Worm (Caenorhabditis elegans) whole organism, midembryonic: ENCODE measurements around the gene srz-18.

ENCODE experiments used
- cog-1 ChIP-seq: sonication (generic microtip); optimal IDR thresholded peaks from 2 replicates; lab custom pipeline; 2016; ENCODE audit warnings: missing genetic modification characterization, missing compliant biosample characterization
- flt-1 ChIP-seq: fragments of 200-800 bp; sonication (Bioruptor generic); IDR thresholded peaks from 2 replicates; pipeline ENCODE4 v1.3.6; 2022; ENCODE audit warnings: missing genetic modification characterization, missing compliant biosample characterization
- klf-2 ChIP-seq: fragments of 200-800 bp; sonication (Bioruptor generic); conservative IDR thresholded peaks from 2 replicates; pipeline ENCODE4 v1.3.6; 2022; ENCODE audit warnings: missing genetic modification reagents, missing genetic modification characterization, missing compliant biosample characterization
- med-1 ChIP-seq: sonication (generic microtip); optimal IDR thresholded peaks from 2 replicates; lab custom pipeline; 2017; ENCODE audit warnings: missing genetic modification characterization, mild to moderate bottlenecking, missing compliant biosample characterization, antibody characterized with exemption, missing genetic modification reagents; ENCODE audit not compliant: insufficient read depth
- ztf-29 ChIP-seq: fragments of 200-800 bp; sonication (Bioruptor generic); IDR thresholded peaks from 2 replicates; pipeline ENCODE4 v1.3.6; 2022; ENCODE audit warnings: missing genetic modification reagents, missing genetic modification characterization, missing compliant biosample characterization

ce11 chrV:20639294-20639693, 12.8 kb downstream of the srz-18 start, which contains the start of gene srxa-14:
- TF ChIP-seq ztf-29 (GFP tag; lab: Robert Waterston, UW): no peak
- TF ChIP-seq klf-2: no peak
- TF ChIP-seq med-1 (GFP tag; lab: Kevin White, UChicago): no peak
- no peak for TF ChIP-seq flt-1 (GFP tag; lab: Robert Waterston, UW)
- TF ChIP-seq cog-1 (tag; lab: Kevin White, UChicago): no peak
